Fruit fly (Drosophila melanogaster): ENCODE data around the gene CG17648.

The CG17648 gene

DNA sequence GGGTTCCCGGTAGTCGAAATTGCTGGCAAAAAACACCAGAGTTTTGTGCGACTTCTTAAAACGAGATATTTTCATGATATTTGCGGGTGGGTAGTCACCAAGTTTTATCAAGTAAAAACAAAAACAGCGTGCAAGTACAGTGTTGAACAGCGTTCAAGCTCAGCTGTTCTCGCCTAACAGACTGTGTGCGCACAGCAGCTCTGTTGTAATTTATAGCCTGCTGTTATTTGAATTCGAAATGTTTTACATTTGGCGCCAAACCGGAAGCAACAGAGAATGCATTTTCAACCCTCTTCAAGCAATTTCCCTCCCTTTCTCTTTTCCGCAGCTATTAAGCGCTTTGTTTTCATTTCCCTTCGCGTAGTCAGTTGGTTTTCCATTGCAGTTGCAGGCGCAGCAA, 19.9 kb upstream of the CG17648 start, which contains the start of the genes CG17652 and CG17646 (continued):
- TF ChIP-seq crp (GFP tag; optimal IDR thresholded peaks at IDR 0.05) (peak in 1 of 2 experiments; percentile 83), CHES-1-like (GFP tag; optimal IDR thresholded peaks at IDR 0.05) (peak; percentile 36), H2.0 (GFP tag; IDR thresholded peaks at IDR 0.05) (no peak), CG2116 (GFP tag; optimal IDR thresholded peaks at IDR 0.05) (peak; percentile 67), Ets97D (GFP tag; optimal IDR thresholded peaks at IDR 0.05) (peak; percentile 64), HLH3B (GFP tag; IDR thresholded peaks at IDR 0.05) (no peak), Pdp1 (GFP tag; optimal IDR thresholded peaks at IDR 0.05) (peak in 1 of 2 experiments; percentile 2), exex (tag; optimal IDR thresholded peaks at IDR 0.05) (no peak), CG4854 (GFP tag; optimal IDR thresholded peaks at IDR 0.05) (no peak), CG7745 (tag; optimal IDR thresholded peaks at IDR 0.05) (no peak), CG18476 (GFP tag; optimal IDR thresholded peaks at IDR 0.05) (no peak), CG17186 (GFP tag; optimal IDR thresholded peaks at IDR 0.05) (peak; percentile 97), psq (GFP tag; optimal IDR thresholded peaks at IDR 0.05) (no peak), CG34422 (GFP tag; IDR thresholded peaks at IDR 0.05) (no peak), CG18262 (tag; optimal IDR thresholded peaks at IDR 0.05) (peak; percentile 9), crc (GFP tag; optimal IDR thresholded peaks at IDR 0.05) (no peak), seq (GFP tag; IDR thresholded peaks at IDR 0.05) (peak; percentile 13; the same call in 1 of the 2 replicates), lab (GFP tag; optimal IDR thresholded peaks at IDR 0.05) (peak; percentile 36), sima (GFP tag; optimal IDR thresholded peaks at IDR 0.05) (no peak), CG15514 (GFP tag; optimal IDR thresholded peaks at IDR 0.05) (peak; percentile 13), tap (tag; optimal IDR thresholded peaks at IDR 0.05) (no peak), Dp (GFP tag; optimal IDR thresholded peaks at IDR 0.05) (peak; percentile 75), CG34224 (GFP tag; IDR thresholded peaks at IDR 0.05; ENCODE audit: partially characterized antibody) (peak; percentile 13; the same call in 1 of the 3 replicates), E2f2 (GFP tag; IDR thresholded peaks at IDR 0.05) (peak; percentile 91), ab (GFP tag; optimal IDR thresholded peaks at IDR 0.05) (no peak), CG13775 (GFP tag; optimal IDR thresholded peaks at IDR 0.05) (no peak), chm (GFP tag; IDR thresholded peaks at IDR 0.05) (0 out of 2 replicates have a peak, but pooled peaks have one; percentile 51), CG6272 (GFP tag; IDR thresholded peaks at IDR 0.05) (no peak), Eip74EF (GFP tag; optimal IDR thresholded peaks at IDR 0.05) (peak in 1 of 2 experiments; percentile 64), scrt (GFP tag; optimal IDR thresholded peaks at IDR 0.05) (peak; percentile 77), sr (GFP tag; IDR thresholded peaks at IDR 0.05) (peak; percentile 47; the same call in 1 of the 3 replicates), ci (GFP tag; IDR thresholded peaks at IDR 0.05) (peak; percentile 69), hkb (optimal IDR thresholded peaks at IDR 0.05) (peak; percentile 30), hkb (GFP tag; IDR thresholded peaks at IDR 0.05) (no peak), Lhr (GFP tag; optimal IDR thresholded peaks at IDR 0.05) (no peak), CG11085 (GFP tag; IDR thresholded peaks at IDR 0.05) (no peak), CG12659 (GFP tag; optimal IDR thresholded peaks at IDR 0.05) (peak; percentile 6), CG14710 (tag; optimal IDR thresholded peaks at IDR 0.05) (peak; percentile 11), CG6813 (GFP tag; optimal IDR thresholded peaks at IDR 0.05) (peak; percentile 3), D19B (GFP tag; optimal IDR thresholded peaks at IDR 0.05) (no peak), gsb-n (tag; optimal IDR thresholded peaks at IDR 0.05) (peak; percentile 14), CG12299 (tag; optimal IDR thresholded peaks at IDR 0.05) (no peak), Med (GFP tag) (peak; percentile 74), lov (optimal IDR thresholded peaks at IDR 0.05) (no peak), lov (GFP tag; IDR thresholded peaks at IDR 0.05) (0 out of 3 replicates have a peak, but pooled peaks have one; percentile 52), MTF-1 (GFP tag; optimal IDR thresholded peaks at IDR 0.05; ENCODE audit: borderline replicate concordance) (peak; percentile 3), CG9437 (GFP tag; optimal IDR thresholded peaks at IDR 0.05) (no peak), Ptx1 (GFP tag; IDR thresholded peaks at IDR 0.05) (no peak), CG30403 (GFP tag; optimal IDR thresholded peaks at IDR 0.05) (no peak), pzg (GFP tag; optimal IDR thresholded peaks at IDR 0.05) (peak; percentile 65)
